Worm (Caenorhabditis elegans) whole organism, mixed stage, embryonic: ENCODE results near the gene ddx-19.

Experiments used
- drap-1 ChIP-seq: fragments of 200-800 bp; sonication (Bioruptor generic); optimal IDR thresholded peaks from 3 replicates; lab custom pipeline; 2018; ENCODE audit warnings: mild to moderate bottlenecking, missing genetic modification characterization, missing compliant biosample characterization
- flh-1 ChIP-seq: fragments of 200-800 bp; sonication (Bioruptor generic); optimal IDR thresholded peaks from 2 replicates; lab custom pipeline; 2018; ENCODE audit warnings: mild to moderate bottlenecking, missing genetic modification characterization, moderate library complexity, missing compliant biosample characterization
- ham-2 ChIP-seq: fragments of 200-800 bp; sonication (Bioruptor generic); optimal IDR thresholded peaks from 2 replicates; lab custom pipeline; 2018; ENCODE audit warnings: mild to moderate bottlenecking, missing genetic modification characterization, missing compliant biosample characterization
- lin-13 ChIP-seq: fragments of 150-350 bp; optimal IDR thresholded peaks from 2 replicates; lab custom pipeline; 2014; ENCODE audit warnings: missing biosample characterization, missing genetic modification characterization
- lsy-2 ChIP-seq: fragments of 150-350 bp; optimal IDR thresholded peaks from 2 replicates; lab custom pipeline; 2014; ENCODE audit warnings: missing biosample characterization, missing genetic modification characterization
- nhr-12 ChIP-seq: fragments of 150-350 bp; optimal IDR thresholded peaks from 2 replicates; lab custom pipeline; 2014; ENCODE audit warnings: missing biosample characterization, missing genetic modification characterization
- nhr-28 ChIP-seq: fragments of 150-350 bp; optimal IDR thresholded peaks from 2 replicates; lab custom pipeline; 2014; ENCODE audit warnings: missing biosample characterization, missing genetic modification characterization
- nhr-76 ChIP-seq: sonication (generic microtip); optimal IDR thresholded peaks from 2 replicates; lab custom pipeline; 2017; ENCODE audit warnings: missing biosample characterization, missing genetic modification characterization
- pha-4 ChIP-seq: fragments of 150-350 bp; optimal IDR thresholded peaks from 2 replicates; lab custom pipeline; 2018; ENCODE audit warnings: missing biosample characterization, missing genetic modification reagents, missing genetic modification characterization
- snpc-4 ChIP-seq: fragments of 150-350 bp; optimal IDR thresholded peaks from 2 replicates; lab custom pipeline; 2014; ENCODE audit warnings: missing biosample characterization, missing genetic modification characterization
- unc-39 ChIP-seq: fragments of 150-350 bp; optimal IDR thresholded peaks from 2 replicates; lab custom pipeline; 2014; ENCODE audit warnings: missing biosample characterization, missing genetic modification characterization
- ztf-11 ChIP-seq: fragments of 150-350 bp; optimal IDR thresholded peaks from 2 replicates; lab custom pipeline; 2014; ENCODE audit warnings: missing biosample characterization, missing genetic modification characterization

- TF ChIP-seq flh-1 (GFP tag; lab: Kevin White, UChicago): no peak
- TF ChIP-seq ztf-11: no peak
- no peak for TF ChIP-seq lsy-2 (tag; lab: Kevin White, UChicago)
- TF ChIP-seq pha-4 (tag; lab: Kevin White, UChicago): no peak
- TF ChIP-seq lin-13 (tag; lab: Kevin White, UChicago): no peak
- TF ChIP-seq ham-2 (GFP tag; lab: Kevin White, UChicago): no peak
- no peak for TF ChIP-seq unc-39 (tag; lab: Kevin White, UChicago)
- TF ChIP-seq snpc-4 (tag; lab: Kevin White, UChicago): no peak
- TF ChIP-seq nhr-76 (tag; lab: Kevin White, UChicago): no peak
- no peak for TF ChIP-seq nhr-28
- no peak for TF ChIP-seq drap-1 (GFP tag; lab: Kevin White, UChicago)
- TF ChIP-seq nhr-12 (tag; lab: Kevin White, UChicago): no peak
Observed at ce11 chrII:8845298-8845697, 39.4 kb upstream of the ddx-19 start, which contains the start of gene agxt-1.
